Worm (Caenorhabditis elegans) whole organism, early embryonic: ENCODE measurements around the gene H06I04.6.

Experiments used
- B0310.2 ChIP-seq: sonication (generic microtip); optimal IDR thresholded peaks from 2 replicates; lab custom pipeline; 2016; ENCODE audit warnings: mild to moderate bottlenecking, missing genetic modification characterization, missing compliant biosample characterization
- F13C5.2 ChIP-seq: sonication (generic microtip); optimal IDR thresholded peaks from 2 replicates; lab custom pipeline; 2017; ENCODE audit warnings: mild to moderate bottlenecking, missing genetic modification characterization, inconsistent platforms, missing compliant biosample characterization
- aly-1 ChIP-seq: sonication (generic microtip); optimal IDR thresholded peaks from 2 replicates; lab custom pipeline; 2016; ENCODE audit warnings: missing genetic modification characterization, missing compliant biosample characterization
- ama-1 ChIP-seq: fragments of 150-350 bp; optimal IDR thresholded peaks from 2 replicates; lab custom pipeline; 2014
- ceh-13 ChIP-seq: fragments of 200-800 bp; sonication (Bioruptor generic); optimal IDR thresholded peaks from 2 replicates; lab custom pipeline; 2018; ENCODE audit warnings: mild to moderate bottlenecking, missing genetic modification characterization, missing compliant biosample characterization
- ceh-36 ChIP-seq: sonication (generic microtip); optimal IDR thresholded peaks from 2 replicates; lab custom pipeline; 2016; ENCODE audit warnings: missing genetic modification characterization, inconsistent platforms, missing compliant biosample characterization
- ets-7 ChIP-seq: sonication (generic microtip); optimal IDR thresholded peaks from 2 replicates; lab custom pipeline; 2016; ENCODE audit warnings: missing genotype, missing genetic modification characterization, missing compliant biosample characterization
- flt-1 ChIP-seq: fragments of 200-800 bp; sonication (Bioruptor generic); IDR thresholded peaks from 2 replicates; pipeline ENCODE4 v1.3.6; 2022; ENCODE audit warnings: missing genetic modification characterization, missing compliant biosample characterization
- hmbx-1 ChIP-seq: sonication (generic microtip); optimal IDR thresholded peaks from 2 replicates; lab custom pipeline; 2016; ENCODE audit warnings: mild to moderate bottlenecking, missing genetic modification characterization, missing compliant biosample characterization
- hmg-4 ChIP-seq: fragments of 200-800 bp; sonication (Bioruptor generic); optimal IDR thresholded peaks from 2 replicates; lab custom pipeline; 2018; ENCODE audit warnings: mild to moderate bottlenecking, missing genetic modification characterization, missing compliant biosample characterization
- hnd-1 ChIP-seq: sonication (generic microtip); optimal IDR thresholded peaks from 2 replicates; lab custom pipeline; 2016; ENCODE audit warnings: missing genetic modification characterization, missing compliant biosample characterization
- pes-1 ChIP-seq: fragments of 200-800 bp; sonication (Bioruptor generic); IDR thresholded peaks from 2 replicates; pipeline ENCODE4 v1.3.6; 2022; ENCODE audit warnings: missing genetic modification reagents, missing genetic modification characterization, missing compliant biosample characterization
- scrt-1 ChIP-seq: fragments of 200-800 bp; sonication (Bioruptor generic); IDR thresholded peaks from 2 replicates; pipeline ENCODE4 v1.3.6; 2022; ENCODE audit warnings: missing genetic modification characterization, missing compliant biosample characterization
- sea-1 ChIP-seq: fragments of 200-800 bp; sonication (Bioruptor generic); conservative IDR thresholded peaks from 2 replicates; pipeline ENCODE4 v1.3.6; 2022; ENCODE audit warnings: missing genetic modification characterization, missing compliant biosample characterization
- tbx-11 ChIP-seq: fragments of 200-800 bp; sonication (Bioruptor generic); IDR thresholded peaks from 2 replicates; pipeline ENCODE4 v1.3.6; 2022; ENCODE audit warnings: missing genetic modification characterization, missing compliant biosample characterization
- tbx-37 ChIP-seq: fragments of 200-800 bp; sonication (Bioruptor generic); conservative IDR thresholded peaks from 2 replicates; pipeline ENCODE4 v1.3.6; 2022; ENCODE audit warnings: missing genetic modification reagents, missing genetic modification characterization, missing compliant biosample characterization
- tra-4 ChIP-seq: sonication (generic microtip); optimal IDR thresholded peaks from 2 replicates; lab custom pipeline; 2017; ENCODE audit warnings: missing genetic modification characterization, missing compliant biosample characterization

Gene H06I04.6

ce11 chrIII:3033931-3034330, 30.2 kb downstream of the H06I04.6 start:
- TF ChIP-seq tra-4 (tag; lab: Kevin White, UChicago) (no peak), sea-1 (GFP tag; lab: Robert Waterston, UW) (no peak), ets-7 (tag; lab: Kevin White, UChicago) (no peak), hmg-4 (GFP tag; lab: Kevin White, UChicago) (no peak), tbx-11 (GFP tag; lab: Robert Waterston, UW) (no peak)

- TF ChIP-seq hmg-4 (GFP tag; lab: Kevin White, UChicago) = no peak
These were observed 30.6 kb downstream of the H06I04.6 start for ce11 chrIII:3033507-3033906.

- TF ChIP-seq F13C5.2 (tag; lab: Kevin White, UChicago) (no peak), tbx-37 (GFP tag; lab: Robert Waterston, UW) (no peak), sea-1 (GFP tag; lab: Robert Waterston, UW) (no peak), hmg-4 (GFP tag; lab: Kevin White, UChicago) (no peak)
These were observed 33.0 kb downstream of the H06I04.6 start for ce11 chrIII:3031017-3031756.

- TF ChIP-seq F13C5.2 (tag; lab: Kevin White, UChicago) = no peak
- TF ChIP-seq pes-1 (GFP tag; lab: Robert Waterston, UW) = no peak
- TF ChIP-seq ets-7 (tag; lab: Kevin White, UChicago) = no peak
- TF ChIP-seq sea-1 (GFP tag; lab: Robert Waterston, UW) = no peak
- TF ChIP-seq ceh-36 = no peak
- TF ChIP-seq hmg-4 (GFP tag; lab: Kevin White, UChicago) = no peak
- no peak for TF ChIP-seq hnd-1 (tag; lab: Kevin White, UChicago)
- no peak for TF ChIP-seq tra-4 (tag; lab: Kevin White, UChicago)
- no peak for TF ChIP-seq ceh-13
- no peak for TF ChIP-seq flt-1 (GFP tag; lab: Robert Waterston, UW)
- no peak for TF ChIP-seq aly-1 (tag; lab: Kevin White, UChicago)
- no peak for TF ChIP-seq scrt-1 (GFP tag; lab: Robert Waterston, UW)
- TF ChIP-seq tbx-37 (GFP tag; lab: Robert Waterston, UW) = no peak
- no peak for TF ChIP-seq B0310.2 (tag; lab: Kevin White, UChicago)
These were observed 34.3 kb downstream of the H06I04.6 start for ce11 chrIII:3029822-3030221.

ce11 chrIII:3026679-3027078, 37.5 kb downstream of the H06I04.6 start:
- TF ChIP-seq ceh-36 = no peak
- TF ChIP-seq F13C5.2 (tag; lab: Kevin White, UChicago) = no peak
- no peak for TF ChIP-seq sea-1 (GFP tag; lab: Robert Waterston, UW)
- TF ChIP-seq pes-1 (GFP tag; lab: Robert Waterston, UW) = no peak
- no peak for TF ChIP-seq hmg-4 (GFP tag; lab: Kevin White, UChicago)
- no peak for TF ChIP-seq tbx-11 (GFP tag; lab: Robert Waterston, UW)
- TF ChIP-seq B0310.2 (tag; lab: Kevin White, UChicago) = no peak
- no peak for TF ChIP-seq flt-1 (GFP tag; lab: Robert Waterston, UW)
- no peak for TF ChIP-seq tra-4 (tag; lab: Kevin White, UChicago)
- TF ChIP-seq ama-1 = no peak
- no peak for TF ChIP-seq aly-1 (tag; lab: Kevin White, UChicago)
- TF ChIP-seq scrt-1 (GFP tag; lab: Robert Waterston, UW) = no peak
- TF ChIP-seq tbx-37 (GFP tag; lab: Robert Waterston, UW) = no peak
- TF ChIP-seq ceh-13 = no peak
- TF ChIP-seq ets-7 (tag; lab: Kevin White, UChicago) = no peak

- TF ChIP-seq pes-1 (GFP tag; lab: Robert Waterston, UW) (no peak), F13C5.2 (tag; lab: Kevin White, UChicago) (no peak), hmg-4 (GFP tag; lab: Kevin White, UChicago) (no peak), ama-1 (no peak), sea-1 (GFP tag; lab: Robert Waterston, UW) (no peak), tbx-37 (GFP tag; lab: Robert Waterston, UW) (no peak), scrt-1 (GFP tag; lab: Robert Waterston, UW) (no peak), aly-1 (tag; lab: Kevin White, UChicago) (no peak), flt-1 (GFP tag; lab: Robert Waterston, UW) (no peak), ceh-13 (no peak), ceh-36 (no peak), hmbx-1 (tag; lab: Kevin White, UChicago) (no peak), tbx-11 (GFP tag; lab: Robert Waterston, UW) (no peak), ets-7 (tag; lab: Kevin White, UChicago) (no peak)
These were observed 44.1 kb downstream of the H06I04.6 start for ce11 chrIII:3020035-3020434.

- TF ChIP-seq scrt-1 (GFP tag; lab: Robert Waterston, UW) (no peak), hnd-1 (tag; lab: Kevin White, UChicago) (no peak), ama-1 (no peak), aly-1 (tag; lab: Kevin White, UChicago) (no peak), sea-1 (GFP tag; lab: Robert Waterston, UW) (no peak), tra-4 (tag; lab: Kevin White, UChicago) (no peak), ceh-36 (no peak), pes-1 (GFP tag; lab: Robert Waterston, UW) (no peak), hmg-4 (GFP tag; lab: Kevin White, UChicago) (no peak), F13C5.2 (tag; lab: Kevin White, UChicago) (no peak), flt-1 (GFP tag; lab: Robert Waterston, UW) (no peak), B0310.2 (tag; lab: Kevin White, UChicago) (no peak), ets-7 (tag; lab: Kevin White, UChicago) (no peak), hmbx-1 (tag; lab: Kevin White, UChicago) (no peak), tbx-11 (GFP tag; lab: Robert Waterston, UW) (no peak)
These were observed 45.3 kb downstream of the H06I04.6 start for ce11 chrIII:3018822-3019221.
